Worm (Caenorhabditis elegans) whole organism, L4 larva: ENCODE measurements around the gene fbxa-202.

Source experiments
- D1046.2 ChIP-seq: fragments of 200-800 bp; sonication (Bioruptor generic); IDR thresholded peaks from 2 replicates; pipeline ENCODE4 v1.3.6; 2022; ENCODE audit warnings: missing genetic modification characterization, missing compliant biosample characterization
- F10B5.3 ChIP-seq: sonication (generic microtip); optimal IDR thresholded peaks from 2 replicates; lab custom pipeline; 2016; ENCODE audit warnings: mild to moderate bottlenecking, missing genetic modification characterization, missing compliant biosample characterization
- lin-13 ChIP-seq: fragments of 150-350 bp; optimal IDR thresholded peaks from 2 replicates; lab custom pipeline; 2014; ENCODE audit warnings: missing biosample characterization, missing genetic modification reagents, missing genetic modification characterization

ce11 chrV:6359522-6359921 lies 32.4 kb downstream of the fbxa-202 start:
- no peak for TF ChIP-seq lin-13 (GFP tag; lab: Kevin White, UChicago)
- TF ChIP-seq F10B5.3 (tag; lab: Kevin White, UChicago) = no peak
- TF ChIP-seq D1046.2 (GFP tag; lab: Robert Waterston, UW) = no peak
